Worm (Caenorhabditis elegans) whole organism, mixed stage, embryonic: ENCODE measurements around the gene F25H9.6.
"Not testable (repeated sequence)": the region's sequence is repeated elsewhere in the genome, so short reads cannot be mapped to it uniquely, and the experiment has no call there.

Experiments used
- M03D4.4 ChIP-seq: sonication (generic microtip); optimal IDR thresholded peaks from 2 replicates; lab custom pipeline; 2017; ENCODE audit warnings: mild to moderate bottlenecking, missing genetic modification characterization, missing compliant biosample characterization
- bed-3 ChIP-seq: fragments of 200-800 bp; sonication (Bioruptor generic); optimal IDR thresholded peaks from 3 replicates; lab custom pipeline; 2018; ENCODE audit warnings: mild to moderate bottlenecking, missing genetic modification characterization, moderate library complexity, missing compliant biosample characterization
- blmp-1 ChIP-seq: fragments of 150-350 bp; optimal IDR thresholded peaks from 2 replicates; lab custom pipeline; 2014; ENCODE audit warnings: missing biosample characterization, missing genetic modification characterization
- ceh-39 ChIP-seq: fragments of 150-350 bp; optimal IDR thresholded peaks from 2 replicates; lab custom pipeline; 2014; ENCODE audit warnings: missing biosample characterization, missing genetic modification characterization
- ceh-43 ChIP-seq: fragments of 200-800 bp; sonication (Bioruptor generic); optimal IDR thresholded peaks from 2 replicates; lab custom pipeline; 2018; ENCODE audit warnings: mild to moderate bottlenecking, missing genetic modification characterization, moderate library complexity, missing compliant biosample characterization
- ceh-83 ChIP-seq: fragments of 200-800 bp; sonication (Bioruptor generic); optimal IDR thresholded peaks from 2 replicates; lab custom pipeline; 2018; ENCODE audit warnings: mild to moderate bottlenecking, missing genetic modification characterization, missing compliant biosample characterization
- ces-1 ChIP-seq: fragments of 150-350 bp; optimal IDR thresholded peaks from 2 replicates; lab custom pipeline; 2014; ENCODE audit warnings: missing biosample characterization, missing genetic modification reagents, missing genetic modification characterization
- cnd-1 ChIP-seq: fragments of 200-800 bp; sonication (Bioruptor generic); optimal IDR thresholded peaks from 2 replicates; lab custom pipeline; 2018; ENCODE audit warnings: mild to moderate bottlenecking, missing genetic modification characterization, missing compliant biosample characterization
- drap-1 ChIP-seq: fragments of 200-800 bp; sonication (Bioruptor generic); optimal IDR thresholded peaks from 3 replicates; lab custom pipeline; 2018; ENCODE audit warnings: mild to moderate bottlenecking, missing genetic modification characterization, missing compliant biosample characterization
- elt-1 ChIP-seq: sonication (generic microtip); optimal IDR thresholded peaks from 2 replicates; lab custom pipeline; 2017; ENCODE audit warnings: missing genetic modification characterization, mild to moderate bottlenecking, missing compliant biosample characterization, antibody characterized with exemption, moderate library complexity, borderline replicate concordance; ENCODE audit not compliant: insufficient read depth
- ham-2 ChIP-seq: fragments of 200-800 bp; sonication (Bioruptor generic); optimal IDR thresholded peaks from 2 replicates; lab custom pipeline; 2018; ENCODE audit warnings: mild to moderate bottlenecking, missing genetic modification characterization, missing compliant biosample characterization
- hlh-1 ChIP-seq: fragments of 150-350 bp; optimal IDR thresholded peaks from 2 replicates; lab custom pipeline; 2014; ENCODE audit warnings: missing biosample characterization, missing genetic modification reagents, missing genetic modification characterization
- lin-13 ChIP-seq: fragments of 150-350 bp; optimal IDR thresholded peaks from 2 replicates; lab custom pipeline; 2014; ENCODE audit warnings: missing biosample characterization, missing genetic modification characterization
- lin-32 ChIP-seq: fragments of 200-800 bp; sonication (Bioruptor generic); optimal IDR thresholded peaks from 2 replicates; lab custom pipeline; 2018; ENCODE audit warnings: mild to moderate bottlenecking, missing genetic modification characterization, missing compliant biosample characterization
- lsy-2 ChIP-seq: fragments of 150-350 bp; optimal IDR thresholded peaks from 2 replicates; lab custom pipeline; 2014; ENCODE audit warnings: missing biosample characterization, missing genetic modification characterization
- mab-5 ChIP-seq: fragments of 150-350 bp; optimal IDR thresholded peaks from 2 replicates; lab custom pipeline; 2014; ENCODE audit warnings: missing biosample characterization, missing genetic modification characterization
- mep-1 ChIP-seq: fragments of 150-350 bp; optimal IDR thresholded peaks from 2 replicates; lab custom pipeline; 2017; ENCODE audit warnings: missing biosample characterization, missing genetic modification reagents, missing genetic modification characterization, inconsistent platforms
- mls-2 ChIP-seq: sonication (generic microtip); optimal IDR thresholded peaks from 2 replicates; lab custom pipeline; 2016; ENCODE audit warnings: mild to moderate bottlenecking, missing genetic modification characterization, moderate library complexity, missing compliant biosample characterization
- nhr-12 ChIP-seq: fragments of 150-350 bp; optimal IDR thresholded peaks from 2 replicates; lab custom pipeline; 2014; ENCODE audit warnings: missing biosample characterization, missing genetic modification characterization
- nhr-237 ChIP-seq: fragments of 150-350 bp; optimal IDR thresholded peaks from 2 replicates; lab custom pipeline; 2014; ENCODE audit warnings: missing biosample characterization, missing genetic modification characterization
- nhr-28 ChIP-seq: fragments of 150-350 bp; optimal IDR thresholded peaks from 2 replicates; lab custom pipeline; 2014; ENCODE audit warnings: missing biosample characterization, missing genetic modification characterization
- nhr-76 ChIP-seq: sonication (generic microtip); optimal IDR thresholded peaks from 2 replicates; lab custom pipeline; 2017; ENCODE audit warnings: missing biosample characterization, missing genetic modification characterization
- pha-4 ChIP-seq: fragments of 150-350 bp; optimal IDR thresholded peaks from 2 replicates; lab custom pipeline; 2018; ENCODE audit warnings: missing biosample characterization, missing genetic modification reagents, missing genetic modification characterization
- sem-2 ChIP-seq: fragments of 200-800 bp; sonication (Bioruptor generic); optimal IDR thresholded peaks from 2 replicates; lab custom pipeline; 2018; ENCODE audit warnings: mild to moderate bottlenecking, missing genetic modification characterization, missing compliant biosample characterization
- sptf-1 ChIP-seq: sonication (generic microtip); optimal IDR thresholded peaks from 2 replicates; lab custom pipeline; 2017; ENCODE audit warnings: mild to moderate bottlenecking, missing genetic modification characterization, moderate library complexity, missing compliant biosample characterization
- tbx-8 ChIP-seq: fragments of 200-800 bp; sonication (Bioruptor generic); optimal IDR thresholded peaks from 2 replicates; lab custom pipeline; 2018; ENCODE audit warnings: mild to moderate bottlenecking, missing genetic modification characterization, moderate library complexity, missing compliant biosample characterization
- unc-39 ChIP-seq: fragments of 150-350 bp; optimal IDR thresholded peaks from 2 replicates; lab custom pipeline; 2014; ENCODE audit warnings: missing biosample characterization, missing genetic modification characterization
- unc-62 ChIP-seq: fragments of 150-350 bp; optimal IDR thresholded peaks from 2 replicates; lab custom pipeline; 2014; ENCODE audit warnings: missing biosample characterization, missing genetic modification reagents, missing genetic modification characterization
- zip-8 ChIP-seq: fragments of 150-350 bp; optimal IDR thresholded peaks from 2 replicates; lab custom pipeline; 2014; ENCODE audit warnings: missing biosample characterization, missing genetic modification characterization
- ztf-11 ChIP-seq: fragments of 150-350 bp; optimal IDR thresholded peaks from 2 replicates; lab custom pipeline; 2014; ENCODE audit warnings: missing biosample characterization, missing genetic modification characterization

The F25H9.6 gene

ce11 chrV:13455448-13455847, 12.7 kb downstream of the F25H9.6 start, which contains the start of gene lurp-3:
Gene lurp-3 (plus strand): TSS chrV:13455748.
- TF ChIP-seq lsy-2 (tag; lab: Kevin White, UChicago): no peak
- TF ChIP-seq ceh-39 (tag; lab: Kevin White, UChicago): no peak
- TF ChIP-seq zip-8: no peak

- TF ChIP-seq nhr-28 (tag; lab: Kevin White, UChicago): no peak
- TF ChIP-seq sptf-1 (tag; lab: Kevin White, UChicago): no peak
- no peak for TF ChIP-seq nhr-12 (tag; lab: Kevin White, UChicago)
Measured at ce11 chrV:13453334-13453733, 14.8 kb downstream of the F25H9.6 start, which contains the start of gene lurp-2. Gene lurp-2 (plus strand): TSS chrV:13453634.

ce11 chrV:13445229-13445949, 22.8 kb downstream of the F25H9.6 start, which contains the start of gene Y2H9A.4:
Gene Y2H9A.4 (plus strand): TSS chrV:13445899.
- TF ChIP-seq lsy-2 (tag; lab: Kevin White, UChicago) (no peak), elt-1 (tag; lab: Kevin White, UChicago) (no peak), M03D4.4 (tag; lab: Kevin White, UChicago) (no peak), mab-5 (no peak), ceh-43 (no peak), pha-4 (tag; lab: Kevin White, UChicago) (no peak), lin-13 (tag; lab: Kevin White, UChicago) (no peak), unc-62 (GFP tag; lab: Kevin White, UChicago) (no peak), bed-3 (no peak), hlh-1 (tag; lab: Kevin White, UChicago) (no peak), ceh-83 (GFP tag; lab: Kevin White, UChicago) (no peak), zip-8 (no peak), lin-32 (no peak), mep-1 (tag; lab: Kevin White, UChicago) (no peak), tbx-8 (no peak), ztf-11 (no peak)

ce11 chrV:13443535-13443934, 24.6 kb downstream of the F25H9.6 start, which contains the start of gene Y2H9A.6:
Gene Y2H9A.6 (plus strand): TSS chrV:13443835.
- not testable (repeated sequence) for TF ChIP-seq zip-8; lin-13 (tag; lab: Kevin White, UChicago); mls-2 (tag; lab: Kevin White, UChicago)

- no peak for TF ChIP-seq nhr-76 (tag; lab: Kevin White, UChicago)
- no peak for TF ChIP-seq sptf-1 (tag; lab: Kevin White, UChicago)
- TF ChIP-seq bed-3: no peak
- no peak for TF ChIP-seq mep-1 (tag; lab: Kevin White, UChicago)
- no peak for TF ChIP-seq ces-1 (GFP tag; lab: Kevin White, UChicago)
- TF ChIP-seq tbx-8: no peak
- TF ChIP-seq nhr-237 (tag; lab: Kevin White, UChicago): no peak
- no peak for TF ChIP-seq drap-1 (GFP tag; lab: Kevin White, UChicago)
- TF ChIP-seq ham-2 (GFP tag; lab: Kevin White, UChicago): no peak
- no peak for TF ChIP-seq blmp-1 (tag; lab: Kevin White, UChicago)
- no peak for TF ChIP-seq hlh-1 (tag; lab: Kevin White, UChicago)
- no peak for TF ChIP-seq nhr-12 (tag; lab: Kevin White, UChicago)
- no peak for TF ChIP-seq unc-39
- no peak for TF ChIP-seq elt-1 (tag; lab: Kevin White, UChicago)
- no peak for TF ChIP-seq sem-2 (GFP tag; lab: Kevin White, UChicago)
- TF ChIP-seq cnd-1 (tag; lab: Kevin White, UChicago): no peak
- TF ChIP-seq, all 35 proteins: peak for 0
Measured at ce11 chrV:13442819-13443218, 25.3 kb downstream of the F25H9.6 start.
